Fruit fly (Drosophila melanogaster): Measurements from ENCODE around the gene CG18302.

- TF ChIP-seq CTCF (optimal IDR thresholded peaks at IDR 0.05), result no peak
- no peak for TF ChIP-seq CG8478 (optimal IDR thresholded peaks at IDR 0.05)
Measured at dm6 chr2L:10502862-10503261, 31.3 kb upstream of the CG18302 start.
